Worm (Caenorhabditis elegans): Measurements from ENCODE around the gene clec-38.

The clec-38 gene

ce11 chrV:16735518-16735917, at the start of gene clec-38, which contains the start of gene clec-34:
clec-38 (minus strand) TSS chrV:16735618.
clec-34 (plus strand) TSS chrV:16735765.
- TF ChIP-seq him-1 (tag; optimal IDR thresholded peaks at IDR 0.05): no peak
- no peak for TF ChIP-seq dao-5 (tag; optimal IDR thresholded peaks at IDR 0.05)
- TF ChIP-seq W03F9.2 (tag; optimal IDR thresholded peaks at IDR 0.05): no peak

ce11 chrV:16784806-16785205, 49.4 kb upstream of the clec-38 start:
- TF ChIP-seq him-1 (tag; optimal IDR thresholded peaks at IDR 0.05) (no peak), dao-5 (tag; optimal IDR thresholded peaks at IDR 0.05) (no peak), W03F9.2 (tag; optimal IDR thresholded peaks at IDR 0.05) (no peak)

DNA sequence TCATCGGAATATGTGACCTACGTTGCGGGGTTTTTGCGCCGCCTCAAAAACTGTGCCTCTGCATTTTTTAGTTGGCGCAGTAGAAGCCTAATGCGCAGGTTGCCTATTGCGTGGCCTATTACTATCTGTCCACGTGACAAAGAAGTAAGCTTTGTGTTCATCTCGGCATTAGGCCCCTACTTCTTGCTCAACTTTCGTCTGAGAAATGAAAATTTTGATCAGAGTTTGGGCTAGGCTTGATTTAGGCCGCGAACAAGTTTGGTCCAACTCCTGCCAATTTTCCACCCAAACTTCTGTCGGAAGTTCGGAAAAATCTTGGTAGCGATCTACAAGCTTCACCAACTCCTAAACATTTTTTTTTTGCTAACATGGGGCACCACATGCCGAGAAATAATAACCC, 46.6 kb upstream of the clec-38 start:
- TF ChIP-seq him-1 (tag; optimal IDR thresholded peaks at IDR 0.05) (no peak), dao-5 (tag; optimal IDR thresholded peaks at IDR 0.05) (no peak), W03F9.2 (tag; optimal IDR thresholded peaks at IDR 0.05) (no peak)

DNA sequence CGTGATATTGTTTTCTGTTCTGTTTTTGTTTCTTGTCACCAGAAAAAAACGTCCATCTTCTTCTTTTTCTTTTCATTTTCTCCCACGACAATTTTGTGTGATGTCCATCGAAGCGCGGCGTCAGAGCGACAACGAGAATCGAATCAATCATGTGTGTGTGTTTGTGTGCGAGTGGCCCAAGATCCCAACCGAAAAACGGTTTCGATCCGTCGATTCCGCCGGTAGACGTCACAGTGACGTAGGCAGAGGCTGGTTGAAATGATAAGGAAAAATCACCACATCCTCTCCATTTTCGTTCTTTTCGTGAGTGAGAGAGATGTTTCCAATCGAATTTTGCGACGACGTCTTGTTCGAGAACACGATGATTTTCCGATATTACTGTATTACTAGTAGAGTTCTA, 45.1 kb upstream of the clec-38 start:
- TF ChIP-seq W03F9.2 (tag; optimal IDR thresholded peaks at IDR 0.05) (no peak), him-1 (tag; optimal IDR thresholded peaks at IDR 0.05) (no peak), dao-5 (tag; optimal IDR thresholded peaks at IDR 0.05) (no peak)

- TF ChIP-seq him-1 (tag; optimal IDR thresholded peaks at IDR 0.05) (no peak), dao-5 (tag; optimal IDR thresholded peaks at IDR 0.05) (no peak), W03F9.2 (tag; optimal IDR thresholded peaks at IDR 0.05) (no peak)
Measured at ce11 chrV:16779971-16780370, 44.6 kb upstream of the clec-38 start.

ce11 chrV:16779281-16779597, 43.8 kb upstream of the clec-38 start:
- TF ChIP-seq him-1 (tag; optimal IDR thresholded peaks at IDR 0.05) (no peak), W03F9.2 (tag; optimal IDR thresholded peaks at IDR 0.05) (no peak), dao-5 (tag; optimal IDR thresholded peaks at IDR 0.05) (no peak)

DNA sequence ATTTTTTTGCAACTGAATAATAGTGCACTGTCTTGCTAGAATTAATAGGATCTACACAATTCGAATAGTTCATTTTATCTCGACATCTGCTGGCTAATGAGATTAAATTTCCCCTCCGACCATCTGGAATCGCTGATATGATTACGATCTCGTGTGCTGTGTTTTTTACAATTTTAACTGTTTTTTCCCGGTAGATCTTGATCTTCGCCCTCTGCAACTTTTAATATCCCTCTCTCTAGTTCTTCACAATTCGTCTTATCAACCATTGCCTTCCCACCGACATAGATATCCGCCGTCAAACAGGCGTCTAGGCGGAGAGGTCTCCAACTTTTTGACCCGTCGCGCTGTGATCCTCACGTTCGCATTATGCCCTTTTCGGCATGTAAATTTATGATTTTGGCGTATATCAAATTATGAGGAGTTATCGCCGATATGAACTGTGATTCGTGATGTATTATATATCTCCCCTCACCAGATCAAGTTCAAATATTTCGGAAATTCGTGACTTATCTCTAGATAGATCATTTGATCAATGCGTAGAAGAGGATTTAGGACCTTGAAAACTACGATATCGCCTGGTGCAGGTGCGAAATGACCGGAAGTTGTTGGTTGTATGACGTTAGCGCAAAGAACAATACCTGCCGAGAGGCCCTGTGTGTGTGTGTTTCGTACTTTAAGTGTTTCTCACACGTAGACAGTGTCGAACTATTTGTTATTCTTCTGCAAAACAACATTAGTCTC, 43.3 kb upstream of the clec-38 start:
- TF ChIP-seq W03F9.2 (tag; optimal IDR thresholded peaks at IDR 0.05) (no peak), dao-5 (tag; optimal IDR thresholded peaks at IDR 0.05) (no peak), him-1 (tag; optimal IDR thresholded peaks at IDR 0.05) (no peak)

DNA sequence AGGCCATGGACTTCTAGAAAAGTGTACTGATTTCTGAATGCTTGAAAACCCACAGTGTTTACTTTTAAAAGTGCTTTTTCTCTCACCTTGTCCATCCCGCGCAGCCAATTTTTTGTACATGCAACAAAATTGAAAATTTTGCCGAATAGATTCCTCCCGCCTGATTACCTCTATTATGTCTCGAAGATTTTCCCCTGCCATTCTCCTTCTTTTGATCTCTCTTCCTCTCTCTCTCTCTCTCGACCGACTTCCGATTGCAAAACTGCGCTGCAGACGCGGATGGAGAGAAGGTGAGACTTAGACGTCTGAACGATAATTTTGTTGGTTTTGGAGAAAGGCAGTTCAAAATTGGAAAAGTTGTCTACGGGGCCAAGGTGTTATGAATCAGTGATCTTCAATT, 39.0 kb upstream of the clec-38 start:
- no peak for TF ChIP-seq him-1 (tag; optimal IDR thresholded peaks at IDR 0.05)
- TF ChIP-seq W03F9.2 (tag; optimal IDR thresholded peaks at IDR 0.05): no peak
- TF ChIP-seq dao-5 (tag; optimal IDR thresholded peaks at IDR 0.05): no peak

DNA sequence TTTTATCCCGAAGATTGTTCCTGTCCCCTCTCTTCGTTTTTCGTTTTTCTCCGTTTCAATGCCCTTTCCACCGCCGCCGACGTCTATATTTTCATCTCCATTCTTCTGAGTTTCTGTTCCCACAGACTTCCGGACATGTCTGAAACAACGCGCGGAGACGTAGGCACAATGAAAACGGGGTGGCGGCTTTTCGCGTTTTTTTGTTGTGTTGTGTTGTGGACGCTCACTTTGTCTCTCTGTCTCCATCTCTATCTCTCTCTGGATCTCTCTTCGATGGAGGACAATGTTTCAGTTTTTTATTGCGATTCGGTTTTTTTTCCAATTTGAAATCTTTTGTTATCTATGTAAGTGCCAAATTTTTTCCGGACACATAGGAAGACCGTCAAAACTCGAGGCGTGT, 24.5 kb upstream of the clec-38 start:
- TF ChIP-seq him-1 (tag; optimal IDR thresholded peaks at IDR 0.05) (no peak), dao-5 (tag; optimal IDR thresholded peaks at IDR 0.05) (no peak), W03F9.2 (tag; optimal IDR thresholded peaks at IDR 0.05) (no peak)

ce11 chrV:16756166-16756565, 20.7 kb upstream of the clec-38 start:
- no peak for TF ChIP-seq W03F9.2 (tag; optimal IDR thresholded peaks at IDR 0.05)
- TF ChIP-seq dao-5 (tag; optimal IDR thresholded peaks at IDR 0.05): no peak
- TF ChIP-seq him-1 (tag; optimal IDR thresholded peaks at IDR 0.05): no peak

DNA sequence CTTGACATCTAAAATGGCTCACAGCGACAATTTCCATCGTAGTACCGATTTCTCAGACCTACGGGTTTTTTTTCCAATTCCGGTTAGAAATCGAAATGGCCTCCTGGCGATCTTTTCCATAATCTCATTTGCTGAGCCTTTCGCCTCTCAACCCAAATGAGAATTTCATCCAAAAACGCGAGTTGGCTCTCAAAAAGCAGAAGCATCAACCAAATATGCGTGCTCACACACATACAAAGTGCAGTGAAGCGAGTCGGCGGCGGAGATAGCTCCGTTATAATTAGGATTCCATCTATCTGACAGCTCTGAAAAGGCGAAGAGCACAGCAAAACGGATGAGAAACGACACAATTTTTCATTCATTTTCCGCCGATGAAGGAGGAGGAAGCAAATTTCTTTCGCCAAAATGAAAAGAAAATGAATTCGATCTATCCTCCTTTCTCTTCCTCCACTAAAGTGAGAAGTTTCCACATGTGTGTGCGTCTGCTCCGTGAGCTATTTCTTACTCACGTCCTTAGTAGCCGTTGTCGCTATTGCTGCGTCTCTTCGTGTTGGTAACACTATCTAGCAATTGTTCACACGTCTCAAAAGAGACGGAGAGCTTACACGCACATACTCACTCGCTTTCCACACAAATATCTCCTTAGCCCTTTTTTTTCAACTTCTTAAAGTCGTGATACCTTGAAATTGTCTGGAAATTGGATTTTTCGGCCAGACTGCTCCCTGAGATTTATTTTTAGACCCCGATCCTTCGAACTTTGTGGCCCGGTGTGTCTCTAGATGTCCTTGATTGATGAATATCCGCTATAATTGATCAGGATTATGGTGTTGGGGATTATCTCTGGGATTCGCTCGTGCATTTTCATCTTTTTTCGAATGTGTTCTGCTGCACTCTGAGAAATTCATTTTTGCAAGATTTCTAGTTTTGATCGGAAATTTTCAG, 16.9 kb upstream of the clec-38 start:
- TF ChIP-seq W03F9.2 (tag; optimal IDR thresholded peaks at IDR 0.05): no peak
- TF ChIP-seq him-1 (tag; optimal IDR thresholded peaks at IDR 0.05): no peak
- no peak for TF ChIP-seq dao-5 (tag; optimal IDR thresholded peaks at IDR 0.05)

DNA sequence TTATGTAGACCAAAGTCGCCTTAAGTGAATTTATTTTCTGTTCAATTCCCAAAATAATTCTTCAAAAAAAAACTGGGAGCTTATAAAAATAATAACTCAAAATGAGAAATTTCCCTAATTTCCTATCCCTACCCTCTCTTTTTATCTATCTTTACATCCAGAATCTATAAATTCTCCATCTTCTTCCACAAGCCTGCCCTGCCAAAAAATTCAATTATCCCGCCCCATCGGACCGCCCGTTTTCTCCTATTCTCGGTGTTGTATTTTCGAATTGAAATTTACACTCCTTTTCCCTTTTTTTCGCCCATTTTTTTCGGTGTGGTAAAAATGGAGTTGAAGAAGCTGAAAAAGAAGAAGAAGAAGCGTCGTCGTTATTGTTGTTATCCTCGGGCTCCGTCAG, 14.1 kb upstream of the clec-38 start:
- TF ChIP-seq him-1 (tag; optimal IDR thresholded peaks at IDR 0.05) (no peak), W03F9.2 (tag; optimal IDR thresholded peaks at IDR 0.05) (no peak), dao-5 (tag; optimal IDR thresholded peaks at IDR 0.05) (no peak)

DNA sequence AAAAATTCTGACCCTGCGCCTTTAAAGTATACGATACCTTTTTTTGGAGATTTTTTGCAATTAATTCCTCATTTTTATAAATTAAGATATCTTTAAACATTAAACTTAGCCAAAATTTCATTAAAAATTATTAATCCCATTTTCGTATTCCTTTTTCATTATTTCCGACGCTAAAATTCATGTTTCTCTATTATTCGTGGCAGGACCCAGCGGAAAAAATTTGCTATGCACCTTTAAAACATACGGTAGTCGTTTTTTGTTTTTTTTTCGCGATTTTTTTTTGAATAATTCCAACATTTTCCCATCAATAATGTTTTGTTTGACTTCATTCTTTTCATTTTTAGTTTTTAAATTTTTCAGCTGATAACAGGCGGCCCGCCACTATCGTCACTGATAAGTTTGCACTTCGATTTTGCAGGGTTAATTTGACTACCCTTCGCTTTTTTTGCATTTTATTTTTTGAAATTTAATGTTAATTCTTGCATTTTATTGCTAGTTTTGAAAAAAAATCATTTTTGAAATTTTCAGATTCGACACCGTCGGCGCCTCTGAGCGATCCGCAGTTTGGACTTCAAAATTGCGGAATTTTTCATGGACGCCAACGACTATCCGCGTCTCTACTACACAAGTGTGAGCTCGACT, 11.7 kb upstream of the clec-38 start, which contains the start of gene dkf-2:
Gene dkf-2, plus strand, starts transcription at position 592 of the 642 bp plus-strand sequence.
- TF ChIP-seq dao-5 (tag; optimal IDR thresholded peaks at IDR 0.05): no peak
- TF ChIP-seq W03F9.2 (tag; optimal IDR thresholded peaks at IDR 0.05): no peak
- no peak for TF ChIP-seq him-1 (tag; optimal IDR thresholded peaks at IDR 0.05)

Data from whole organism, L4/young adult.